Fruit fly (Drosophila melanogaster): ENCODE measurements around the gene Dred.

DNA sequence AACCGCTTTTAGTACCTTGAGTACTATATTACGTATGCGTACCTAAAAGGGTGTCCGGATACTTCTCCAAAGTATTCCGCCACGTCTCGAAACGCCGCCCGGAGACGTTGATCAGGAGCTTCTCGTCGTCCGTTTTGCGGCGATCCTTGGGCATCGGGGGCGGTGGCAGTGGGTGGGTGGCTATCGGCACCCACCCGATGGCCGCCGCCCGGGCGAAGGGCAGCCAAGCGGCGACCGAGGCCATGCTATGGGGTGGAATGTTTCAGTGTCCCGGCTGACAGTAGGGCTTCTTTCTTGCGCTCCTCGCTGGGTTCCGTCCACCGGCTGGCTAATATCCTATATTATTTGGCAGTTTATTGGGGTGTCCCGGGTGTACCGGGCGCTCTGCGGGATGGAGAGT lies 30.4 kb upstream of the Dred start:
- TF ChIP-seq CG17806 (tag; optimal IDR thresholded peaks at IDR 0.05) (no peak), CG12605 (GFP tag; IDR thresholded peaks at IDR 0.05) (no peak), CG13204 (GFP tag; optimal IDR thresholded peaks at IDR 0.05) (no peak)
